Worm (Caenorhabditis elegans) whole organism, L2 larva: ENCODE data around the gene Y53F4B.43.

Source experiments
- R02D3.7 ChIP-seq: fragments of 150-350 bp; optimal IDR thresholded peaks from 2 replicates; lab custom pipeline; 2014; ENCODE audit warnings: missing biosample characterization, missing genetic modification characterization
- aly-2 ChIP-seq: fragments of 150-350 bp; optimal IDR thresholded peaks from 2 replicates; lab custom pipeline; 2014; ENCODE audit warnings: missing biosample characterization, missing genetic modification characterization
- ama-1 ChIP-seq: fragments of 150-350 bp; optimal IDR thresholded peaks from 2 replicates; lab custom pipeline; 2018; ENCODE audit warnings: inconsistent platforms
- crh-2 ChIP-seq: sonication (generic microtip); optimal IDR thresholded peaks from 2 replicates; lab custom pipeline; 2017; ENCODE audit warnings: missing biosample characterization, missing genetic modification characterization
- elt-3 ChIP-seq: sonication (generic microtip); optimal IDR thresholded peaks from 2 replicates; lab custom pipeline; 2017; ENCODE audit warnings: missing biosample characterization, missing genetic modification characterization
- fos-1 ChIP-seq: fragments of 150-350 bp; optimal IDR thresholded peaks from 2 replicates; lab custom pipeline; 2014; ENCODE audit warnings: missing biosample characterization, missing genetic modification characterization
- nhr-237 ChIP-seq: fragments of 150-350 bp; optimal IDR thresholded peaks from 2 replicates; lab custom pipeline; 2014; ENCODE audit warnings: missing biosample characterization, missing genetic modification characterization
- nhr-77 ChIP-seq: fragments of 150-350 bp; optimal IDR thresholded peaks from 2 replicates; lab custom pipeline; 2014; ENCODE audit warnings: missing biosample characterization, missing genetic modification characterization
- sma-3 ChIP-seq: sonication (generic microtip); optimal IDR thresholded peaks from 2 replicates; lab custom pipeline; 2016; ENCODE audit warnings: missing genetic modification reagents, missing genetic modification characterization, missing compliant biosample characterization
- snpc-4 ChIP-seq: fragments of 150-350 bp; optimal IDR thresholded peaks from 2 replicates; lab custom pipeline; 2014; ENCODE audit warnings: missing biosample characterization, missing genetic modification characterization
- unc-55 ChIP-seq: fragments of 150-350 bp; sonication (generic microtip); optimal IDR thresholded peaks from 3 replicates; lab custom pipeline; 2014; ENCODE audit warnings: missing biosample characterization, missing genetic modification reagents, missing genetic modification characterization
- ztf-11 ChIP-seq: sonication (generic microtip); optimal IDR thresholded peaks from 2 replicates; lab custom pipeline; 2017; ENCODE audit warnings: missing biosample characterization, missing genetic modification characterization
- ztf-4 ChIP-seq: fragments of 150-350 bp; optimal IDR thresholded peaks from 2 replicates; lab custom pipeline; 2014; ENCODE audit warnings: missing biosample characterization, missing genetic modification characterization

- TF ChIP-seq sma-3 (no peak), crh-2 (tag; lab: Kevin White, UChicago) (no peak), R02D3.7 (tag; lab: Kevin White, UChicago) (no peak), ztf-11 (tag; lab: Kevin White, UChicago) (no peak), unc-55 (GFP tag; lab: Kevin White, UChicago) (no peak), elt-3 (tag; lab: Kevin White, UChicago) (no peak), nhr-237 (no peak), ztf-4 (tag; lab: Kevin White, UChicago) (no peak), ama-1 (no peak), snpc-4 (tag; lab: Kevin White, UChicago) (no peak), aly-2 (tag; lab: Kevin White, UChicago) (no peak), fos-1 (tag; lab: Kevin White, UChicago) (no peak), nhr-77 (tag; lab: Kevin White, UChicago) (no peak)
These were observed 26.1 kb downstream of the Y53F4B.43 start, which contains the start of gene Y53F4B.51 for ce11 chrII:15014380-15014779.
